Worm (Caenorhabditis elegans) whole organism, young adult: ENCODE measurements around the gene C30G4.4.

Source experiments
- B0019.2 ChIP-seq: fragments of 200-800 bp; sonication (Bioruptor generic); conservative IDR thresholded peaks from 2 replicates; pipeline ENCODE4 v1.3.6; 2022; ENCODE audit warnings: missing genetic modification reagents, missing genetic modification characterization, missing compliant biosample characterization
- B0035.1 ChIP-seq: sonication (generic microtip); optimal IDR thresholded peaks from 2 replicates; lab custom pipeline; 2016; ENCODE audit warnings: missing genetic modification characterization, mild to moderate bottlenecking, missing compliant biosample characterization, missing genotype, missing genetic modification reagents
- D2030.7 ChIP-seq: fragments of 200-800 bp; sonication (Bioruptor generic); IDR thresholded peaks from 2 replicates; pipeline ENCODE4 v1.3.6; 2022; ENCODE audit warnings: missing genetic modification reagents, missing genetic modification characterization, missing compliant biosample characterization
- F33H1.4 ChIP-seq: fragments of 200-800 bp; sonication (Bioruptor generic); IDR thresholded peaks from 2 replicates; pipeline ENCODE4 v1.3.6; 2022; ENCODE audit warnings: missing genetic modification reagents, missing genetic modification characterization, missing compliant biosample characterization
- F37B4.10 ChIP-seq: fragments of 200-800 bp; sonication (Bioruptor generic); IDR thresholded peaks from 2 replicates; pipeline ENCODE4 v1.3.6; 2022; ENCODE audit warnings: missing genetic modification characterization, missing compliant biosample characterization
- K12H6.12 ChIP-seq: fragments of 200-800 bp; sonication (Bioruptor generic); optimal IDR thresholded peaks from 2 replicates; lab custom pipeline; 2018; ENCODE audit warnings: mild to moderate bottlenecking, missing genetic modification characterization, missing compliant biosample characterization
- Y67H2A.10 ChIP-seq: fragments of 200-800 bp; sonication (Bioruptor generic); conservative IDR thresholded peaks from 2 replicates; pipeline ENCODE4 v1.3.6; 2022; ENCODE audit warnings: missing genetic modification reagents, missing genetic modification characterization, missing compliant biosample characterization
- akir-1 ChIP-seq: fragments of 200-800 bp; sonication (Bioruptor generic); optimal IDR thresholded peaks from 2 replicates; lab custom pipeline; 2018; ENCODE audit warnings: mild to moderate bottlenecking, missing genetic modification characterization, moderate library complexity, missing compliant biosample characterization
- ama-1 ChIP-seq, 3 experiments: fragments of 150-350 bp in 1 of 3; sonication (generic microtip) in 2 of 3; optimal IDR thresholded peaks; 2 replicates each; lab custom pipeline; 2014 to 2018; ENCODE audit warnings: missing biosample characterization in 2 of 3, missing genetic modification characterization in 2 of 3, missing genetic modification reagents in 2 of 3
- attf-5 ChIP-seq: fragments of 200-800 bp; sonication (Bioruptor generic); optimal IDR thresholded peaks from 2 replicates; lab custom pipeline; 2018; ENCODE audit warnings: mild to moderate bottlenecking, missing genetic modification characterization, missing compliant biosample characterization
- ccch-3 ChIP-seq: fragments of 200-800 bp; sonication (Bioruptor generic); optimal IDR thresholded peaks from 2 replicates; lab custom pipeline; 2018; ENCODE audit warnings: mild to moderate bottlenecking, missing genetic modification characterization, missing compliant biosample characterization
- cebp-1 ChIP-seq, 2 experiments: fragments of 200-800 bp in 1 of 2; sonication (Bioruptor generic) in 1 of 2; sonication (generic microtip) in 1 of 2; IDR thresholded peaks in 1 of 2; optimal IDR thresholded peaks in 1 of 2; 2 replicates each; pipeline versions ENCODE4 v1.3.6 to Lab custom; 2017 to 2022; ENCODE audit warnings: missing compliant biosample characterization in 2 of 2, missing genetic modification characterization in 2 of 2, mild to moderate bottlenecking in 1 of 2, missing genetic modification reagents in 1 of 2, moderate library complexity in 1 of 2
- ceh-79 ChIP-seq: sonication (generic microtip); optimal IDR thresholded peaks from 2 replicates; lab custom pipeline; 2017; ENCODE audit warnings: mild to moderate bottlenecking, missing genetic modification characterization, missing compliant biosample characterization
- die-1 ChIP-seq: sonication (generic microtip); optimal IDR thresholded peaks from 2 replicates; lab custom pipeline; 2016; ENCODE audit warnings: missing genotype, mild to moderate bottlenecking, missing genetic modification characterization, missing compliant biosample characterization
- dox-1 ChIP-seq: fragments of 200-800 bp; sonication (Bioruptor generic); IDR thresholded peaks from 2 replicates; pipeline ENCODE4 v1.3.6; 2022; ENCODE audit warnings: missing genetic modification reagents, missing genetic modification characterization, missing compliant biosample characterization
- egl-18 ChIP-seq: fragments of 200-800 bp; sonication (Bioruptor generic); IDR thresholded peaks from 2 replicates; pipeline ENCODE4 v1.3.6; 2022; ENCODE audit warnings: missing genetic modification reagents, missing genetic modification characterization, missing compliant biosample characterization
- egrh-3 ChIP-seq: fragments of 200-800 bp; sonication (Bioruptor generic); IDR thresholded peaks from 2 replicates; pipeline ENCODE4 v1.3.6; 2022; ENCODE audit warnings: missing genetic modification reagents, missing genetic modification characterization, missing compliant biosample characterization
- ekl-4 ChIP-seq: fragments of 200-800 bp; sonication (Bioruptor generic); IDR thresholded peaks from 2 replicates; pipeline ENCODE4 v1.3.6; 2022; ENCODE audit warnings: missing genetic modification reagents, missing genetic modification characterization, missing compliant biosample characterization
- fkh-3 ChIP-seq: sonication (generic microtip); optimal IDR thresholded peaks from 2 replicates; lab custom pipeline; 2016; ENCODE audit warnings: mild to moderate bottlenecking, missing genetic modification characterization, missing compliant biosample characterization
- hmg-1.2 ChIP-seq: fragments of 200-800 bp; sonication (Bioruptor generic); IDR thresholded peaks from 2 replicates; pipeline ENCODE4 v1.3.6; 2022; ENCODE audit warnings: missing genetic modification reagents, missing genetic modification characterization, missing compliant biosample characterization
- hrde-1 ChIP-seq: sonication (generic microtip); optimal IDR thresholded peaks from 2 replicates; lab custom pipeline; 2016; ENCODE audit warnings: missing genetic modification characterization, mild to moderate bottlenecking, missing compliant biosample characterization, moderate library complexity, missing genotype, missing genetic modification reagents, borderline replicate concordance
- let-526 ChIP-seq: fragments of 200-800 bp; sonication (Bioruptor generic); IDR thresholded peaks from 2 replicates; pipeline ENCODE4 v1.3.6; 2022; ENCODE audit warnings: missing genetic modification reagents, missing genetic modification characterization, missing compliant biosample characterization
- lin-35 ChIP-seq, 3 experiments: fragments of 150-350 bp in 2 of 3; sonication (generic microtip) in 1 of 3; optimal IDR thresholded peaks; 2 replicates each; lab custom pipeline; 2014 to 2018; ENCODE audit warnings: missing biosample characterization in 3 of 3, missing genetic modification characterization in 3 of 3, missing genetic modification reagents in 3 of 3
- lin-40 ChIP-seq: sonication (generic microtip); optimal IDR thresholded peaks from 2 replicates; lab custom pipeline; 2016; ENCODE audit warnings: missing genetic modification characterization, mild to moderate bottlenecking, missing compliant biosample characterization, missing genotype, missing genetic modification reagents
- lin-54 ChIP-seq: fragments of 200-800 bp; sonication (Bioruptor generic); optimal IDR thresholded peaks from 2 replicates; lab custom pipeline; 2018; ENCODE audit warnings: mild to moderate bottlenecking, missing genetic modification characterization, missing compliant biosample characterization
- madf-3 ChIP-seq: fragments of 200-800 bp; sonication (Bioruptor generic); IDR thresholded peaks from 2 replicates; pipeline ENCODE4 v1.3.6; 2022; ENCODE audit warnings: missing genetic modification reagents, missing genetic modification characterization, missing compliant biosample characterization
- mcd-1 ChIP-seq: fragments of 200-800 bp; sonication (Bioruptor generic); IDR thresholded peaks from 2 replicates; pipeline ENCODE4 v1.3.6; 2022; ENCODE audit warnings: missing genetic modification reagents, missing genetic modification characterization, missing compliant biosample characterization
- mel-28 ChIP-seq: sonication (generic microtip); optimal IDR thresholded peaks from 2 replicates; lab custom pipeline; 2016; ENCODE audit warnings: borderline replicate concordance, mild to moderate bottlenecking, missing genetic modification characterization, missing compliant biosample characterization
- nhr-90 ChIP-seq: sonication (generic microtip); optimal IDR thresholded peaks from 2 replicates; lab custom pipeline; 2016; ENCODE audit warnings: missing genotype, mild to moderate bottlenecking, missing genetic modification characterization, missing compliant biosample characterization
- pha-4 ChIP-seq: fragments of 150-350 bp; sonication (generic microtip); optimal IDR thresholded peaks from 2 replicates; lab custom pipeline; 2014; ENCODE audit warnings: missing biosample characterization, missing genetic modification reagents, missing genetic modification characterization
- rec-8 ChIP-seq, 2 experiments: sonication (generic microtip); optimal IDR thresholded peaks; 2 replicates each; lab custom pipeline; 2016; ENCODE audit warnings: mild to moderate bottlenecking in 2 of 2, missing genetic modification characterization in 2 of 2, missing genetic modification reagents in 2 of 2, missing genotype in 2 of 2, missing biosample characterization in 1 of 2, missing compliant biosample characterization in 1 of 2, moderate library complexity in 1 of 2
- repo-1 ChIP-seq: sonication (generic microtip); optimal IDR thresholded peaks from 2 replicates; lab custom pipeline; 2017; ENCODE audit warnings: mild to moderate bottlenecking, missing genetic modification characterization, missing compliant biosample characterization
- snpc-1.1 ChIP-seq: sonication (generic microtip); optimal IDR thresholded peaks from 2 replicates; lab custom pipeline; 2017; ENCODE audit warnings: missing genetic modification characterization, mild to moderate bottlenecking, missing compliant biosample characterization, antibody characterized with exemption, moderate library complexity, missing genotype, missing genetic modification reagents; ENCODE audit not compliant: insufficient read depth
- snpc-1.3 ChIP-seq: sonication (generic microtip); optimal IDR thresholded peaks from 2 replicates; lab custom pipeline; 2017; ENCODE audit warnings: missing genetic modification characterization, mild to moderate bottlenecking, missing compliant biosample characterization, antibody characterized with exemption, moderate library complexity, missing genotype, missing genetic modification reagents; ENCODE audit not compliant: insufficient read depth
- snpc-3.4 ChIP-seq: sonication (generic microtip); optimal IDR thresholded peaks from 2 replicates; lab custom pipeline; 2017; ENCODE audit warnings: missing genetic modification characterization, mild to moderate bottlenecking, missing compliant biosample characterization, antibody characterized with exemption, moderate library complexity, missing genotype, missing genetic modification reagents
- snpc-4 ChIP-seq, 5 experiments: fragments of 150-350 bp in 1 of 5; sonication (generic microtip) in 4 of 5; optimal IDR thresholded peaks; 2 replicates each; lab custom pipeline; 2014 to 2018; ENCODE audit warnings: missing genetic modification characterization in 5 of 5, missing biosample characterization in 3 of 5, antibody characterized with exemption in 2 of 5, mild to moderate bottlenecking in 2 of 5, missing compliant biosample characterization in 2 of 5, missing genotype in 2 of 5, moderate library complexity in 2 of 5, missing genetic modification reagents in 1 of 5
- sptf-2 ChIP-seq: fragments of 200-800 bp; sonication (Bioruptor generic); optimal IDR thresholded peaks from 2 replicates; lab custom pipeline; 2018; ENCODE audit warnings: mild to moderate bottlenecking, missing genetic modification characterization, missing compliant biosample characterization
- tlf-1 ChIP-seq: fragments of 200-800 bp; sonication (Bioruptor generic); optimal IDR thresholded peaks from 2 replicates; lab custom pipeline; 2018; ENCODE audit warnings: mild to moderate bottlenecking, missing genetic modification characterization, missing compliant biosample characterization
- ztf-18 ChIP-seq: sonication (generic microtip); optimal IDR thresholded peaks from 2 replicates; lab custom pipeline; 2016; ENCODE audit warnings: missing genotype, mild to moderate bottlenecking, missing genetic modification characterization, missing compliant biosample characterization
- ztf-22 ChIP-seq: fragments of 200-800 bp; sonication (Bioruptor generic); optimal IDR thresholded peaks from 2 replicates; lab custom pipeline; 2018; ENCODE audit warnings: mild to moderate bottlenecking, missing genetic modification characterization, moderate library complexity, missing compliant biosample characterization

The C30G4.4 gene

ce11 chrX:17107670-17108069, 35.7 kb upstream of the C30G4.4 start, which contains the start of gene lido-4:
Gene lido-4 (minus strand): TSS chrX:17107770.
- no peak for TF ChIP-seq repo-1 (tag; lab: Kevin White, UChicago)

ce11 chrX:17100656-17101055, 28.7 kb upstream of the C30G4.4 start, which contains the start of gene lido-2:
Gene lido-2 (minus strand): TSS chrX:17100756.
- TF ChIP-seq egl-18 (GFP tag; lab: Robert Waterston, UW) (no peak), F33H1.4 (GFP tag; lab: Robert Waterston, UW) (no peak), attf-5 (GFP tag; lab: Kevin White, UChicago) (no peak), lin-35 (GFP tag; optimal IDR thresholded peaks at IDR 0.05; lab: Kevin White, UChicago) (no peak), dox-1 (GFP tag; lab: Robert Waterston, UW) (no peak), ztf-18 (tag; lab: Kevin White, UChicago) (no peak), fkh-3 (tag; lab: Kevin White, UChicago) (no peak), let-526 (no peak), ccch-3 (no peak), ceh-79 (tag; lab: Kevin White, UChicago) (no peak), tlf-1 (no peak), B0019.2 (GFP tag; lab: Robert Waterston, UW) (no peak), madf-3 (no peak), ztf-22 (GFP tag; lab: Kevin White, UChicago) (no peak)

- TF ChIP-seq B0035.1 (tag; lab: Kevin White, UChicago), result no peak
- TF ChIP-seq repo-1 (tag; lab: Kevin White, UChicago), result no peak
- TF ChIP-seq ama-1 (optimal IDR thresholded peaks at IDR 0.05; lab: Kevin White, UChicago), result no peak
- no peak for TF ChIP-seq ama-1 (GFP tag; optimal IDR thresholded peaks at IDR 0.05; lab: Kevin White, UChicago)
- no peak for TF ChIP-seq attf-5 (GFP tag; lab: Kevin White, UChicago)
- TF ChIP-seq pha-4 (tag; lab: Kevin White, UChicago), result no peak
- no peak for TF ChIP-seq rec-8 (tag; optimal IDR thresholded peaks at IDR 0.05; lab: Kevin White, UChicago)
- no peak for TF ChIP-seq snpc-3.4 (tag; lab: Kevin White, UChicago)
- TF ChIP-seq mel-28 (tag; lab: Kevin White, UChicago), result no peak
- TF ChIP-seq F37B4.10, result no peak
- TF ChIP-seq ekl-4 (GFP tag; lab: Robert Waterston, UW), result no peak
- no peak for TF ChIP-seq mcd-1
- no peak for TF ChIP-seq snpc-4 (GFP tag; optimal IDR thresholded peaks at IDR 0.05; lab: Kevin White, UChicago)
- no peak for TF ChIP-seq snpc-4 (tag; optimal IDR thresholded peaks at IDR 0.05; lab: Kevin White, UChicago)
- no peak for TF ChIP-seq lin-54 (GFP tag; lab: Kevin White, UChicago)
- no peak for TF ChIP-seq cebp-1 (GFP tag; IDR thresholded peaks at IDR 0.05; lab: Robert Waterston, UW)
- TF ChIP-seq cebp-1 (tag; optimal IDR thresholded peaks at IDR 0.05; lab: Kevin White, UChicago), result no peak
- TF ChIP-seq snpc-1.1 (tag; lab: Kevin White, UChicago), result no peak
- TF ChIP-seq hmg-1.2, result no peak
- no peak for TF ChIP-seq akir-1 (GFP tag; lab: Kevin White, UChicago)
- TF ChIP-seq, all 124 proteins: peak for 0
Measured at ce11 chrX:17096508-17097234, 24.7 kb upstream of the C30G4.4 start, which contains the start of gene lido-1. Gene lido-1 (minus strand): TSS chrX:17096558.

ce11 chrX:17093199-17093598, 21.2 kb upstream of the C30G4.4 start, which contains the start of gene C08A9.3:
Gene C08A9.3 (minus strand): TSS chrX:17093299.
- no peak for TF ChIP-seq snpc-1.3
- no peak for TF ChIP-seq Y67H2A.10
- no peak for TF ChIP-seq hrde-1
- TF ChIP-seq nhr-90 (tag; lab: Kevin White, UChicago), result no peak
- TF ChIP-seq die-1 (tag; lab: Kevin White, UChicago), result no peak
- TF ChIP-seq K12H6.12 (tag; lab: Kevin White, UChicago), result no peak
- no peak for TF ChIP-seq egrh-3 (GFP tag; lab: Robert Waterston, UW)
- no peak for TF ChIP-seq D2030.7 (GFP tag; lab: Robert Waterston, UW)
- TF ChIP-seq lin-40, result no peak
- no peak for TF ChIP-seq dox-1 (GFP tag; lab: Robert Waterston, UW)
- TF ChIP-seq sptf-2 (GFP tag; lab: Kevin White, UChicago), result no peak
- no peak for TF ChIP-seq attf-5 (GFP tag; lab: Kevin White, UChicago)
